Worm (Caenorhabditis elegans) whole organism, L3 larva: ENCODE data around the gene W10C6.2.

Experiments
- fos-1 ChIP-seq: fragments of 150-350 bp; optimal IDR thresholded peaks from 2 replicates; lab custom pipeline; 2014; ENCODE audit warnings: missing biosample characterization, missing genetic modification characterization
- lin-39 ChIP-seq: fragments of 150-350 bp; optimal IDR thresholded peaks from 2 replicates; lab custom pipeline; 2018; ENCODE audit warnings: missing biosample characterization, missing genetic modification reagents, missing genetic modification characterization
- nfya-1 ChIP-seq: sonication (generic microtip); optimal IDR thresholded peaks from 2 replicates; lab custom pipeline; 2017; ENCODE audit warnings: missing genetic modification characterization, mild to moderate bottlenecking, missing compliant biosample characterization, antibody characterized with exemption, moderate library complexity; ENCODE audit not compliant: insufficient read depth
- nhr-12 ChIP-seq: fragments of 150-350 bp; optimal IDR thresholded peaks from 2 replicates; lab custom pipeline; 2014; ENCODE audit warnings: missing biosample characterization, missing genetic modification characterization
- nhr-237 ChIP-seq: fragments of 150-350 bp; optimal IDR thresholded peaks from 2 replicates; lab custom pipeline; 2014; ENCODE audit warnings: missing biosample characterization, missing genetic modification characterization
- nhr-25 ChIP-seq: sonication (generic microtip); optimal IDR thresholded peaks from 2 replicates; lab custom pipeline; 2017; ENCODE audit warnings: missing biosample characterization, missing genetic modification characterization
- pqm-1 ChIP-seq: fragments of 150-350 bp; optimal IDR thresholded peaks from 2 replicates; lab custom pipeline; 2017; ENCODE audit warnings: missing biosample characterization, missing genetic modification characterization, inconsistent platforms
- snpc-4 ChIP-seq: fragments of 150-350 bp; optimal IDR thresholded peaks from 2 replicates; lab custom pipeline; 2014; ENCODE audit warnings: missing biosample characterization, missing genetic modification characterization
- unc-62 ChIP-seq: fragments of 150-350 bp; sonication (generic microtip); optimal IDR thresholded peaks from 4 replicates; lab custom pipeline; 2014; ENCODE audit warnings: missing biosample characterization, missing genetic modification reagents, missing genetic modification characterization

- TF ChIP-seq nfya-1 (tag; lab: Kevin White, UChicago) (no peak), nhr-12 (tag; lab: Kevin White, UChicago) (no peak), fos-1 (tag; lab: Kevin White, UChicago) (no peak), unc-62 (no peak), nhr-25 (tag; lab: Kevin White, UChicago) (no peak), snpc-4 (tag; lab: Kevin White, UChicago) (no peak), lin-39 (tag; lab: Kevin White, UChicago) (no peak), nhr-237 (tag; lab: Kevin White, UChicago) (no peak), pqm-1 (tag; lab: Kevin White, UChicago) (no peak)
Measured at ce11 chrII:11096233-11096632, 25.5 kb downstream of the W10C6.2 start, which contains the start of gene nbs-1.
